Worm (Caenorhabditis elegans): ENCODE results near the gene C16C8.8.
A peak's percentile ranks its signal among the peaks of the same experiment; 100 is the strongest.

The C16C8.8 gene

ce11 chrII:3482231-3482630 lies 20.7 kb upstream of the C16C8.8 start, which contains the start of gene smu-2 (continued):
- TF ChIP-seq elt-2 (tag; optimal IDR thresholded peaks at IDR 0.05) (peak; percentile 48), unc-98 (GFP tag; IDR thresholded peaks at IDR 0.05) (peak; percentile 68), nhr-19 (GFP tag; conservative IDR thresholded peaks at IDR 0.05) (peak; percentile 57), pax-3 (tag; optimal IDR thresholded peaks at IDR 0.05) (peak; percentile 62), nhr-77 (tag; optimal IDR thresholded peaks at IDR 0.05) (no peak), ceh-63 (GFP tag; optimal IDR thresholded peaks at IDR 0.05) (no peak), isw-1 (GFP tag; IDR thresholded peaks at IDR 0.05) (peak; percentile 68), tlp-1 (tag; optimal IDR thresholded peaks at IDR 0.05) (no peak), unc-86 (tag; optimal IDR thresholded peaks at IDR 0.05) (peak; percentile 49), C04F5.9 (tag; optimal IDR thresholded peaks at IDR 0.05) (peak; percentile 67), sptf-1 (tag; optimal IDR thresholded peaks at IDR 0.05) (no peak), alr-1 (tag; optimal IDR thresholded peaks at IDR 0.05; ENCODE audit: borderline replicate concordance) (no peak), ceh-88 (GFP tag; IDR thresholded peaks at IDR 0.05) (no peak), aha-1 (tag; optimal IDR thresholded peaks at IDR 0.05) (no peak), C34B4.2 (tag; optimal IDR thresholded peaks at IDR 0.05) (no peak), skn-1 (tag; optimal IDR thresholded peaks at IDR 0.05) (peak; percentile 37), zip-4 (GFP tag; optimal IDR thresholded peaks at IDR 0.05) (no peak), sup-37 (GFP tag; optimal IDR thresholded peaks at IDR 0.05) (no peak), ceh-8 (GFP tag; optimal IDR thresholded peaks at IDR 0.05) (no peak), lsy-2 (tag; optimal IDR thresholded peaks at IDR 0.05) (peak; percentile 69 to 75), lin-35 (GFP tag; optimal IDR thresholded peaks at IDR 0.05) (peak; percentile 51 to 70), Y116A8C.19 (tag; optimal IDR thresholded peaks at IDR 0.05; ENCODE audit: borderline replicate concordance) (no peak), pag-3 (tag; optimal IDR thresholded peaks at IDR 0.05; ENCODE audit: borderline replicate concordance, insufficient read depth) (no peak), nhr-71 (tag; optimal IDR thresholded peaks at IDR 0.05) (no peak), hlh-17 (GFP tag; optimal IDR thresholded peaks at IDR 0.05; ENCODE audit: borderline replicate concordance) (no peak), egl-13 (tag; optimal IDR thresholded peaks at IDR 0.05) (peak; percentile 25), ama-1 (optimal IDR thresholded peaks at IDR 0.05) (no peak), unc-30 (tag; optimal IDR thresholded peaks at IDR 0.05) (no peak), snu-23 (GFP tag; optimal IDR thresholded peaks at IDR 0.05) (no peak), efl-3 (GFP tag; optimal IDR thresholded peaks at IDR 0.05) (no peak), F16B12.6 (tag; optimal IDR thresholded peaks at IDR 0.05) (peak; percentile 53), mep-1 (tag; optimal IDR thresholded peaks at IDR 0.05) (peak; percentile 68), grh-1 (GFP tag; IDR thresholded peaks at IDR 0.05) (no peak), fkh-4 (tag; optimal IDR thresholded peaks at IDR 0.05; ENCODE audit: borderline replicate concordance) (peak; percentile 82), mdl-1 (tag; optimal IDR thresholded peaks at IDR 0.05) (no peak), pqm-1 (tag; optimal IDR thresholded peaks at IDR 0.05) (no peak), tbx-2 (tag; optimal IDR thresholded peaks at IDR 0.05) (peak; percentile 71), zag-1 (tag; optimal IDR thresholded peaks at IDR 0.05) (no peak), swsn-7 (tag; optimal IDR thresholded peaks at IDR 0.05) (no peak), elt-3 (tag; optimal IDR thresholded peaks at IDR 0.05) (no peak), fkh-10 (GFP tag; optimal IDR thresholded peaks at IDR 0.05) (peak; percentile 44), nhr-237 (tag; optimal IDR thresholded peaks at IDR 0.05) (peak; percentile 39), lin-13 (GFP tag; optimal IDR thresholded peaks at IDR 0.05) (peak; percentile 28), nhr-28 (tag; optimal IDR thresholded peaks at IDR 0.05) (no peak), unc-130 (tag; optimal IDR thresholded peaks at IDR 0.05) (no peak), aly-2 (tag; optimal IDR thresholded peaks at IDR 0.05) (no peak), efl-1 (optimal IDR thresholded peaks at IDR 0.05) (peak; percentile 71 to 73), efl-1 (GFP tag; optimal IDR thresholded peaks at IDR 0.05 in 1 of 2) (peak; percentile 71 to 96), nhr-47 (tag; optimal IDR thresholded peaks at IDR 0.05) (no peak), ceh-82 (tag; optimal IDR thresholded peaks at IDR 0.05) (peak; percentile 24 to 81 (median 55)), unc-62 (GFP tag; optimal IDR thresholded peaks at IDR 0.05) (no peak), jun-1 (tag; optimal IDR thresholded peaks at IDR 0.05) (no peak), lin-39 (tag; optimal IDR thresholded peaks at IDR 0.05) (peak; percentile 1), nhr-11 (tag; optimal IDR thresholded peaks at IDR 0.05) (no peak)

Measured in whole organism, L1 larva.